Fruit fly (Drosophila melanogaster) whole organism, embryonic: ENCODE data around the gene mAChR-B.
A peak's percentile ranks its signal among the peaks of the same experiment; 100 is the strongest.

Source experiments
- ATbp ChIP-seq: fragments of 200-800 bp; sonication (Bioruptor generic); optimal IDR thresholded peaks from 2 replicates; lab custom pipeline; 2017; ENCODE audit warnings: missing biosample characterization, mild to moderate bottlenecking, missing genetic modification characterization, missing genetic modification reagents
- Atf-2 ChIP-seq: fragments of 200-800 bp; sonication (Bioruptor generic); optimal IDR thresholded peaks from 2 replicates; lab custom pipeline; 2016; ENCODE audit warnings: missing biosample characterization, missing genetic modification characterization
- CG10321 ChIP-seq: fragments of 200-800 bp; sonication (Bioruptor generic); IDR thresholded peaks from 2 replicates; pipeline ENCODE4 v1.3.6; 2022; ENCODE audit warnings: missing biosample characterization, missing genetic modification characterization
- CG11560 ChIP-seq: fragments of 200-800 bp; sonication (Bioruptor generic); IDR thresholded peaks from 3 replicates; pipeline ENCODE4 v1.3.6; 2022; ENCODE audit warnings: missing biosample characterization, missing genetic modification characterization
- CG11696 ChIP-seq: fragments of 200-800 bp; sonication (Bioruptor generic); IDR thresholded peaks from 2 replicates; pipeline ENCODE4 v1.3.6; 2022; ENCODE audit warnings: missing biosample characterization, missing genetic modification characterization
- CG12104 ChIP-seq: fragments of 200-800 bp; sonication (Bioruptor generic); optimal IDR thresholded peaks from 3 replicates; lab custom pipeline; 2016; ENCODE audit warnings: missing biosample characterization, missing genetic modification characterization
- CG12155 ChIP-seq: fragments of 200-800 bp; sonication (Bioruptor generic); optimal IDR thresholded peaks from 3 replicates; lab custom pipeline; 2016; ENCODE audit warnings: missing biosample characterization, missing genetic modification characterization
- CG17328 ChIP-seq: fragments of 200-800 bp; sonication (Bioruptor generic); IDR thresholded peaks from 2 replicates; pipeline ENCODE4 v1.3.6; 2022; ENCODE audit warnings: missing biosample characterization, missing genetic modification characterization
- CG17361 ChIP-seq: fragments of 200-800 bp; sonication (Bioruptor generic); IDR thresholded peaks from 3 replicates; pipeline ENCODE4 v1.3.6; 2022; ENCODE audit warnings: missing biosample characterization, missing genetic modification characterization
- CG17912 ChIP-seq: fragments of 200-800 bp; sonication (Bioruptor generic); optimal IDR thresholded peaks from 2 replicates; lab custom pipeline; 2018; ENCODE audit warnings: missing biosample characterization, mild to moderate bottlenecking, missing genetic modification characterization
- CG2678 ChIP-seq: fragments of 200-800 bp; sonication (Bioruptor generic); optimal IDR thresholded peaks from 3 replicates; lab custom pipeline; 2019; ENCODE audit warnings: missing biosample characterization, mild to moderate bottlenecking, missing genetic modification characterization, moderate library complexity
- CG30403 ChIP-seq: fragments of 200-800 bp; sonication (Bioruptor generic); optimal IDR thresholded peaks from 3 replicates; lab custom pipeline; 2016; ENCODE audit warnings: missing biosample characterization, missing genetic modification characterization
- CG6854 ChIP-seq: fragments of 200-800 bp; sonication (Bioruptor generic); optimal IDR thresholded peaks from 3 replicates; lab custom pipeline; 2017; ENCODE audit warnings: missing biosample characterization, mild to moderate bottlenecking, missing genetic modification characterization
- CG7372 ChIP-seq: fragments of 200-800 bp; sonication (Bioruptor generic); IDR thresholded peaks from 2 replicates; pipeline ENCODE4 v1.3.6; 2022; ENCODE audit warnings: missing biosample characterization, missing genetic modification characterization
- CG9727 ChIP-seq: fragments of 200-800 bp; sonication (Bioruptor generic); optimal IDR thresholded peaks from 3 replicates; lab custom pipeline; 2017; ENCODE audit warnings: missing biosample characterization, mild to moderate bottlenecking, missing genetic modification characterization
- Camta ChIP-seq: fragments of 200-800 bp; sonication (Bioruptor generic); optimal IDR thresholded peaks from 2 replicates; lab custom pipeline; 2016; ENCODE audit warnings: missing biosample characterization, missing genetic modification characterization
- Dek ChIP-seq: fragments of 200-800 bp; sonication (Bioruptor generic); optimal IDR thresholded peaks from 3 replicates; lab custom pipeline; 2019; ENCODE audit warnings: missing biosample characterization, mild to moderate bottlenecking, missing genetic modification characterization, moderate library complexity
- Dll ChIP-seq: fragments of 200-800 bp; sonication (Bioruptor generic); IDR thresholded peaks from 4 replicates; pipeline ENCODE4 v1.3.6; 2022; ENCODE audit warnings: missing biosample characterization, missing genetic modification characterization; ENCODE audit not compliant: partially characterized antibody
- Ets97D ChIP-seq: fragments of 200-800 bp; sonication (Bioruptor generic); optimal IDR thresholded peaks from 3 replicates; lab custom pipeline; 2016; ENCODE audit warnings: missing biosample characterization, missing genetic modification characterization
- Fer3 ChIP-seq: fragments of 200-800 bp; sonication (Bioruptor generic); optimal IDR thresholded peaks from 2 replicates; lab custom pipeline; 2018; ENCODE audit warnings: missing biosample characterization, mild to moderate bottlenecking, missing genetic modification characterization, moderate library complexity
- Hmx ChIP-seq: fragments of 200-800 bp; sonication (Bioruptor generic); optimal IDR thresholded peaks from 2 replicates; lab custom pipeline; 2016; ENCODE audit warnings: missing biosample characterization, missing genetic modification characterization
- NK7.1 ChIP-seq: fragments of 200-800 bp; sonication (Bioruptor generic); optimal IDR thresholded peaks from 3 replicates; lab custom pipeline; 2016; ENCODE audit warnings: missing biosample characterization, missing genetic modification characterization
- Nf-YB ChIP-seq: fragments of 200-800 bp; sonication (Bioruptor generic); optimal IDR thresholded peaks from 3 replicates; lab custom pipeline; 2019; ENCODE audit warnings: missing biosample characterization, mild to moderate bottlenecking, missing genetic modification characterization, moderate library complexity
- Ravus ChIP-seq: fragments of 200-800 bp; sonication (Bioruptor generic); IDR thresholded peaks from 2 replicates; pipeline ENCODE4 v1.3.6; 2022; ENCODE audit warnings: missing biosample characterization, missing genetic modification characterization
- Scr ChIP-seq: fragments of 200-800 bp; sonication (Bioruptor generic); IDR thresholded peaks from 2 replicates; pipeline ENCODE4 v1.3.6; 2022; ENCODE audit warnings: missing biosample characterization, missing genetic modification characterization; ENCODE audit not compliant: partially characterized antibody
- abd-A ChIP-seq: fragments of 200-800 bp; sonication (Bioruptor generic); optimal IDR thresholded peaks from 3 replicates; lab custom pipeline; 2019; ENCODE audit warnings: missing biosample characterization, mild to moderate bottlenecking, missing genetic modification characterization, moderate library complexity
- al ChIP-seq: fragments of 200-800 bp; sonication (Bioruptor generic); IDR thresholded peaks from 2 replicates; pipeline ENCODE4 v1.3.6; 2022; ENCODE audit warnings: missing biosample characterization, missing genetic modification characterization
- ara ChIP-seq: fragments of 200-800 bp; sonication (Bioruptor generic); IDR thresholded peaks from 2 replicates; pipeline ENCODE4 v1.3.6; 2022; ENCODE audit warnings: missing biosample characterization, missing genetic modification characterization
- cad ChIP-seq: fragments of >200 bp; optimal IDR thresholded peaks from 2 replicates; lab custom pipeline; 2017; ENCODE audit warnings: missing biosample characterization, missing genetic modification characterization
- cato ChIP-seq: fragments of 200-800 bp; sonication (Bioruptor generic); optimal IDR thresholded peaks from 2 replicates; lab custom pipeline; 2016; ENCODE audit warnings: missing biosample characterization, missing genetic modification characterization, borderline replicate concordance
- chinmo ChIP-seq: fragments of 200-800 bp; sonication (Bioruptor generic); IDR thresholded peaks from 4 replicates; pipeline ENCODE4 v1.3.6; 2022; ENCODE audit warnings: missing biosample characterization, missing genetic modification characterization; ENCODE audit not compliant: partially characterized antibody
- crol ChIP-seq: fragments of 200-800 bp; sonication (Bioruptor generic); IDR thresholded peaks from 2 replicates; pipeline ENCODE4 v1.3.6; 2022; ENCODE audit warnings: missing biosample characterization, missing genetic modification characterization
- fd102C ChIP-seq: fragments of 200-800 bp; sonication (Bioruptor generic); optimal IDR thresholded peaks from 2 replicates; lab custom pipeline; 2018; ENCODE audit warnings: missing biosample characterization, mild to moderate bottlenecking, missing genetic modification characterization, moderate library complexity
- fru ChIP-seq: fragments of >200 bp; optimal IDR thresholded peaks from 2 replicates; lab custom pipeline; 2017
- ftz-f1 ChIP-seq: fragments of 200-800 bp; sonication (Bioruptor generic); optimal IDR thresholded peaks from 2 replicates; lab custom pipeline; 2016; ENCODE audit warnings: missing biosample characterization, missing genetic modification characterization
- ham ChIP-seq: fragments of 200-800 bp; sonication (Bioruptor generic); IDR thresholded peaks from 2 replicates; pipeline ENCODE4 v1.3.6; 2022; ENCODE audit warnings: missing biosample characterization, missing genetic modification characterization
- her ChIP-seq: fragments of 200-800 bp; sonication (Bioruptor generic); optimal IDR thresholded peaks from 2 replicates; lab custom pipeline; 2016; ENCODE audit warnings: missing biosample characterization, missing genetic modification characterization
- jumu ChIP-seq: fragments of 200-800 bp; sonication (Bioruptor generic); optimal IDR thresholded peaks from 3 replicates; lab custom pipeline; 2016; ENCODE audit warnings: missing biosample characterization, missing genetic modification characterization
- kah ChIP-seq: fragments of 200-800 bp; sonication (Bioruptor generic); optimal IDR thresholded peaks from 2 replicates; lab custom pipeline; 2018; ENCODE audit warnings: missing biosample characterization, mild to moderate bottlenecking, missing genetic modification characterization
- p53 ChIP-seq: fragments of 200-800 bp; sonication (Bioruptor generic); optimal IDR thresholded peaks from 2 replicates; lab custom pipeline; 2016; ENCODE audit warnings: missing biosample characterization, missing genetic modification characterization
- ro ChIP-seq: fragments of 200-800 bp; sonication (Bioruptor generic); IDR thresholded peaks from 2 replicates; pipeline ENCODE4 v1.3.6; 2022; ENCODE audit warnings: missing biosample characterization, missing genetic modification characterization
- sob ChIP-seq: fragments of 200-800 bp; sonication (Bioruptor generic); IDR thresholded peaks from 2 replicates; pipeline ENCODE4 v1.3.6; 2022; ENCODE audit warnings: missing biosample characterization, missing genetic modification characterization
- tio ChIP-seq: fragments of 200-800 bp; sonication (Bioruptor generic); optimal IDR thresholded peaks from 2 replicates; lab custom pipeline; 2017; ENCODE audit warnings: missing biosample characterization, missing genetic modification characterization, inconsistent platforms
- ttk ChIP-seq: fragments of 200-800 bp; sonication (Bioruptor generic); IDR thresholded peaks from 2 replicates; pipeline ENCODE4 v2.1.2; 2022; ENCODE audit warnings: missing biosample characterization, missing genetic modification characterization
- tx ChIP-seq: fragments of 200-800 bp; sonication (Bioruptor generic); optimal IDR thresholded peaks from 2 replicates; lab custom pipeline; 2016; ENCODE audit warnings: missing biosample characterization, missing genetic modification characterization
- vvl ChIP-seq: fragments of 200-800 bp; sonication (Bioruptor generic); IDR thresholded peaks from 2 replicates; pipeline ENCODE4 v1.3.6; 2022; ENCODE audit warnings: missing biosample characterization, missing genetic modification characterization
- yki ChIP-seq: fragments of >200 bp; optimal IDR thresholded peaks from 3 replicates; lab custom pipeline; 2018
- zen2 ChIP-seq: fragments of 200-800 bp; sonication (Bioruptor generic); IDR thresholded peaks from 3 replicates; pipeline ENCODE4 v1.3.6; 2022; ENCODE audit warnings: missing biosample characterization, missing genetic modification characterization; ENCODE audit not compliant: partially characterized antibody
- zf30C ChIP-seq: fragments of 200-800 bp; sonication (Bioruptor generic); optimal IDR thresholded peaks from 3 replicates; lab custom pipeline; 2018; ENCODE audit warnings: missing biosample characterization, mild to moderate bottlenecking, missing genetic modification characterization

mAChR-B gene

dm6 chr3R:8113833-8114673 is 55.0 kb downstream of the mAChR-B start (continued):
- TF ChIP-seq ATbp (GFP tag; lab: Kevin White, UChicago) (peak; percentile 81), Dll (GFP tag; lab: Robert Waterston, UW) (no peak), Ravus (GFP tag; lab: Robert Waterston, UW) (peak; percentile 35; the same call in 1 of the 2 replicates), Hmx (peak; percentile 49), CG10321 (GFP tag; lab: Robert Waterston, UW) (peak; percentile 53), CG12104 (GFP tag; lab: Kevin White, UChicago) (peak; percentile 57), fd102C (GFP tag; lab: Kevin White, UChicago) (peak; percentile 70), zf30C (GFP tag; lab: Kevin White, UChicago) (peak; percentile 67), CG11560 (tag; lab: Robert Waterston, UW) (0 out of 3 replicates have a peak, but pooled peaks have one; percentile 38), her (peak; percentile 62), CG30403 (GFP tag; lab: Kevin White, UChicago) (peak; percentile 84), kah (GFP tag; lab: Kevin White, UChicago) (peak; percentile 16), jumu (GFP tag; lab: Kevin White, UChicago) (peak; percentile 77), Scr (no peak), cad (GFP tag; lab: Kevin White, UChicago) (no peak), ttk (GFP tag; lab: Robert Waterston, UW) (peak; percentile 66), vvl (peak; percentile 92), zen2 (GFP tag; lab: Robert Waterston, UW) (no peak), abd-A (tag; lab: Kevin White, UChicago) (peak; percentile 67), Camta (GFP tag; lab: Kevin White, UChicago) (peak; percentile 76), cato (GFP tag; lab: Kevin White, UChicago) (peak; percentile 64), CG6854 (GFP tag; lab: Kevin White, UChicago) (peak; percentile 80), Atf-2 (GFP tag; lab: Kevin White, UChicago) (peak; percentile 74), crol (peak; percentile 91), Ets97D (GFP tag; lab: Kevin White, UChicago) (peak; percentile 56), NK7.1 (peak; percentile 55), ro (GFP tag; lab: Robert Waterston, UW) (0 out of 2 replicates have a peak, but pooled peaks have one; percentile 25), CG12155 (GFP tag; lab: Kevin White, UChicago) (peak; percentile 71), ftz-f1 (GFP tag; lab: Kevin White, UChicago) (peak; percentile 66), fru (lab: Kevin White, UChicago) (no peak), Dek (tag; lab: Kevin White, UChicago) (peak; percentile 76), CG9727 (GFP tag; lab: Kevin White, UChicago) (peak; percentile 90), CG11696 (0 out of 2 replicates have a peak, but pooled peaks have one; percentile 52), tio (GFP tag; lab: Kevin White, UChicago) (peak; percentile 73), CG17328 (GFP tag; lab: Robert Waterston, UW) (peak; percentile 85), CG17361 (GFP tag; lab: Robert Waterston, UW) (peak; percentile 83), sob (peak; percentile 44; the same call in 1 of the 2 replicates), p53 (GFP tag; lab: Kevin White, UChicago) (peak; percentile 45), chinmo (peak; percentile 88), yki (lab: Kevin White, UChicago) (no peak), CG7372 (GFP tag; lab: Robert Waterston, UW) (peak; percentile 71; the same call in 1 of the 2 replicates), CG17912 (no peak), Fer3 (tag; lab: Kevin White, UChicago) (peak; percentile 84), Nf-YB (GFP tag; lab: Kevin White, UChicago) (peak; percentile 42), ara (peak; percentile 75), tx (GFP tag; lab: Kevin White, UChicago) (peak; percentile 66), ham (GFP tag; lab: Robert Waterston, UW) (0 out of 2 replicates have a peak, but pooled peaks have one; percentile 49), CG2678 (peak; percentile 88), al (GFP tag; lab: Robert Waterston, UW) (peak; percentile 58)
